Fruit fly (Drosophila melanogaster) whole organism: ENCODE data around the gene CG3226.

Experiments
- CG8478 ChIP-seq: fragments of >200 bp; optimal IDR thresholded peaks from 2 replicates; lab custom pipeline; 2018; ENCODE audit warnings: inconsistent platforms
- pan ChIP-seq: fragments of >200 bp; optimal IDR thresholded peaks from 2 replicates; lab custom pipeline; 2017
- psq ChIP-seq: fragments of >200 bp; optimal IDR thresholded peaks from 2 replicates; lab custom pipeline; 2017

- TF ChIP-seq psq (lab: Kevin White, UChicago) (no peak), CG8478 (lab: Kevin White, UChicago) (no peak), pan (lab: Kevin White, UChicago) (no peak)
Measured at dm6 chrX:6615476-6615875, 38.6 kb downstream of the CG3226 start.
